Worm (Caenorhabditis elegans) whole organism, young adult: ENCODE data around the gene vps-29.
A peak's percentile ranks its signal among the peaks of the same experiment; 100 is the strongest.

Experiments
- F33H1.4 ChIP-seq: fragments of 200-800 bp; sonication (Bioruptor generic); IDR thresholded peaks from 2 replicates; pipeline ENCODE4 v1.3.6; 2022; ENCODE audit warnings: missing genetic modification reagents, missing genetic modification characterization, missing compliant biosample characterization
- F52B5.7 ChIP-seq: sonication (generic microtip); optimal IDR thresholded peaks from 2 replicates; lab custom pipeline; 2016; ENCODE audit warnings: mild to moderate bottlenecking, missing genetic modification characterization, missing compliant biosample characterization
- F57A8.1 ChIP-seq: fragments of 200-800 bp; sonication (Bioruptor generic); optimal IDR thresholded peaks from 2 replicates; lab custom pipeline; 2018; ENCODE audit warnings: mild to moderate bottlenecking, missing genetic modification characterization, moderate library complexity, missing compliant biosample characterization
- aptf-2 ChIP-seq: fragments of 200-800 bp; sonication (Bioruptor generic); conservative IDR thresholded peaks from 2 replicates; pipeline ENCODE4 v1.3.6; 2022; ENCODE audit warnings: missing genetic modification reagents, missing genetic modification characterization, missing compliant biosample characterization
- athp-1 ChIP-seq: sonication (generic microtip); optimal IDR thresholded peaks from 2 replicates; lab custom pipeline; 2017; ENCODE audit warnings: mild to moderate bottlenecking, missing genetic modification characterization, missing compliant biosample characterization
- cebp-2 ChIP-seq: fragments of 200-800 bp; sonication (Bioruptor generic); IDR thresholded peaks from 2 replicates; pipeline ENCODE4 v1.3.6; 2022; ENCODE audit warnings: missing genetic modification characterization, missing compliant biosample characterization
- chd-7 ChIP-seq: sonication (generic microtip); optimal IDR thresholded peaks from 2 replicates; lab custom pipeline; 2016; ENCODE audit warnings: mild to moderate bottlenecking, missing genetic modification characterization, moderate library complexity, missing compliant biosample characterization
- die-1 ChIP-seq: sonication (generic microtip); optimal IDR thresholded peaks from 2 replicates; lab custom pipeline; 2016; ENCODE audit warnings: missing genotype, mild to moderate bottlenecking, missing genetic modification characterization, missing compliant biosample characterization
- dpff-1 ChIP-seq: sonication (generic microtip); optimal IDR thresholded peaks from 2 replicates; lab custom pipeline; 2017; ENCODE audit warnings: mild to moderate bottlenecking, missing genetic modification characterization, missing compliant biosample characterization
- efl-1 ChIP-seq: fragments of 150-350 bp; optimal IDR thresholded peaks from 2 replicates; lab custom pipeline; 2014; ENCODE audit warnings: missing biosample characterization, missing genetic modification reagents, missing genetic modification characterization
- egl-18 ChIP-seq: fragments of 200-800 bp; sonication (Bioruptor generic); IDR thresholded peaks from 2 replicates; pipeline ENCODE4 v1.3.6; 2022; ENCODE audit warnings: missing genetic modification reagents, missing genetic modification characterization, missing compliant biosample characterization
- him-1 ChIP-seq: sonication (generic microtip); optimal IDR thresholded peaks from 2 replicates; lab custom pipeline; 2016; ENCODE audit warnings: missing genotype, missing genetic modification reagents, missing genetic modification characterization, missing compliant biosample characterization
- lin-35 ChIP-seq, 3 experiments: fragments of 150-350 bp in 2 of 3; sonication (generic microtip) in 1 of 3; optimal IDR thresholded peaks; 2 replicates each; lab custom pipeline; 2014 to 2018; ENCODE audit warnings: missing biosample characterization in 3 of 3, missing genetic modification characterization in 3 of 3, missing genetic modification reagents in 3 of 3
- lsl-1 ChIP-seq: fragments of 200-800 bp; sonication (Bioruptor generic); optimal IDR thresholded peaks from 2 replicates; lab custom pipeline; 2018; ENCODE audit warnings: mild to moderate bottlenecking, missing genetic modification characterization, moderate library complexity, missing compliant biosample characterization
- madf-6 ChIP-seq: fragments of 200-800 bp; sonication (Bioruptor generic); IDR thresholded peaks from 2 replicates; pipeline ENCODE4 v1.3.6; 2022; ENCODE audit warnings: missing genetic modification reagents, missing genetic modification characterization, missing compliant biosample characterization
- madf-8 ChIP-seq: fragments of 200-800 bp; sonication (Bioruptor generic); conservative IDR thresholded peaks from 2 replicates; pipeline ENCODE4 v1.3.6; 2022; ENCODE audit warnings: missing genetic modification reagents, missing genetic modification characterization, missing compliant biosample characterization
- nhr-27 ChIP-seq: fragments of 200-800 bp; sonication (Bioruptor generic); optimal IDR thresholded peaks from 2 replicates; lab custom pipeline; 2018; ENCODE audit warnings: mild to moderate bottlenecking, missing genetic modification characterization, moderate library complexity, missing compliant biosample characterization
- pbrm-1 ChIP-seq: fragments of 200-800 bp; sonication (Bioruptor generic); IDR thresholded peaks from 2 replicates; pipeline ENCODE4 v1.3.6; 2022; ENCODE audit warnings: missing genetic modification reagents, missing genetic modification characterization, missing compliant biosample characterization
- pha-4 ChIP-seq: fragments of 150-350 bp; sonication (generic microtip); optimal IDR thresholded peaks from 2 replicates; lab custom pipeline; 2014; ENCODE audit warnings: missing biosample characterization, missing genetic modification reagents, missing genetic modification characterization
- repo-1 ChIP-seq: sonication (generic microtip); optimal IDR thresholded peaks from 2 replicates; lab custom pipeline; 2017; ENCODE audit warnings: mild to moderate bottlenecking, missing genetic modification characterization, missing compliant biosample characterization
- sdz-38 ChIP-seq: sonication (generic microtip); optimal IDR thresholded peaks from 2 replicates; lab custom pipeline; 2016; ENCODE audit warnings: missing genotype, missing genetic modification characterization, missing compliant biosample characterization
- snpc-1.1 ChIP-seq: sonication (generic microtip); optimal IDR thresholded peaks from 2 replicates; lab custom pipeline; 2017; ENCODE audit warnings: missing genetic modification characterization, mild to moderate bottlenecking, missing compliant biosample characterization, antibody characterized with exemption, moderate library complexity, missing genotype, missing genetic modification reagents; ENCODE audit not compliant: insufficient read depth
- snpc-1.3 ChIP-seq: sonication (generic microtip); optimal IDR thresholded peaks from 2 replicates; lab custom pipeline; 2017; ENCODE audit warnings: missing genetic modification characterization, mild to moderate bottlenecking, missing compliant biosample characterization, antibody characterized with exemption, moderate library complexity, missing genotype, missing genetic modification reagents; ENCODE audit not compliant: insufficient read depth
- snpc-4 ChIP-seq, 5 experiments: fragments of 150-350 bp in 1 of 5; sonication (generic microtip) in 4 of 5; optimal IDR thresholded peaks; 2 replicates each; lab custom pipeline; 2014 to 2018; ENCODE audit warnings: missing genetic modification characterization in 5 of 5, missing biosample characterization in 3 of 5, antibody characterized with exemption in 2 of 5, mild to moderate bottlenecking in 2 of 5, missing compliant biosample characterization in 2 of 5, missing genotype in 2 of 5, moderate library complexity in 2 of 5, missing genetic modification reagents in 1 of 5
- xnd-1 ChIP-seq: sonication (generic microtip); optimal IDR thresholded peaks from 2 replicates; lab custom pipeline; 2016; ENCODE audit warnings: missing genotype, missing genetic modification reagents, missing genetic modification characterization, missing compliant biosample characterization
- zfh-2 ChIP-seq: fragments of 200-800 bp; sonication (Bioruptor generic); conservative IDR thresholded peaks from 2 replicates; pipeline ENCODE4 v1.3.6; 2022; ENCODE audit warnings: missing genetic modification reagents, missing genetic modification characterization, missing compliant biosample characterization
- zim-3 ChIP-seq: sonication (generic microtip); optimal IDR thresholded peaks from 2 replicates; lab custom pipeline; 2017; ENCODE audit warnings: mild to moderate bottlenecking, missing genetic modification characterization, moderate library complexity, missing compliant biosample characterization
- ztf-22 ChIP-seq: fragments of 200-800 bp; sonication (Bioruptor generic); optimal IDR thresholded peaks from 2 replicates; lab custom pipeline; 2018; ENCODE audit warnings: mild to moderate bottlenecking, missing genetic modification characterization, moderate library complexity, missing compliant biosample characterization
- ztf-26 ChIP-seq: sonication (generic microtip); optimal IDR thresholded peaks from 2 replicates; lab custom pipeline; 2017; ENCODE audit warnings: missing genetic modification characterization, missing compliant biosample characterization
- ztf-28 ChIP-seq: fragments of 200-800 bp; sonication (Bioruptor generic); IDR thresholded peaks from 2 replicates; pipeline ENCODE4 v1.3.6; 2022; ENCODE audit warnings: missing genetic modification reagents, missing genetic modification characterization, missing compliant biosample characterization

vps-29 gene

ce11 chrIII:10088508-10088981, 24.3 kb downstream of the vps-29 start, which contains the start of gene hal-2:
Gene hal-2 (minus strand): TSS chrIII:10088931.
- TF ChIP-seq lsl-1: peak; percentile 36
- TF ChIP-seq sdz-38 (tag; lab: Kevin White, UChicago): no peak
- TF ChIP-seq madf-6: peak; percentile 33; the same call in 1 of the 2 replicates
- no peak for TF ChIP-seq die-1 (tag; lab: Kevin White, UChicago)
- peak; percentile 71 for TF ChIP-seq efl-1
- peak; percentile 73 for TF ChIP-seq F33H1.4 (GFP tag; lab: Robert Waterston, UW)
- 0 out of 2 replicates have a peak, but pooled peaks have one; percentile 7 for TF ChIP-seq madf-8 (GFP tag; lab: Robert Waterston, UW)

DNA sequence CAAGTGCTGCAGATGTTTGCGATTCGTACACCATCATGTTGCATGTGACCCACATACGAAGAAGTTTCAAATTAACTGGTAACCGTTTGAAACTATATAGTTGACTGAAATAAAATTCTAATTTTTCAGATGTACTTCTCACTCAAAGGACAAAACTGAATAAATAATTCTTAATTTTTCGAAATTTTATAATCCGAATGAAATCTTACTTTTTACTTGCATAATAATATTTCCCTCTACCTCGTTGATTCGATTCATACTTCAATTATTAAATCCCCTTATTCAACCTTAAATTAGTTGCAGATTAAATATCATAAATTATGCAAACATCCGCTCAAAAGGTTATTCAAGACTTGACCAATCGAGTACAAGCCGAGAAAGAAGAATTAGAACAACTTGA, 26.9 kb downstream of the vps-29 start, which contains the start of gene T16H12.2:
Gene T16H12.2, plus strand, starts transcription at position 301 of the 400 bp plus-strand sequence.
- TF ChIP-seq snpc-1.1: no peak
- no peak for TF ChIP-seq chd-7
- TF ChIP-seq snpc-1.3: no peak
- TF ChIP-seq F52B5.7 (tag; lab: Kevin White, UChicago): no peak
- no peak for TF ChIP-seq zim-3 (tag; lab: Kevin White, UChicago)
- TF ChIP-seq zfh-2 (GFP tag; lab: Robert Waterston, UW): no peak
- TF ChIP-seq xnd-1 (tag; lab: Kevin White, UChicago): no peak
- TF ChIP-seq sdz-38 (tag; lab: Kevin White, UChicago): no peak
- TF ChIP-seq snpc-4 (GFP tag; optimal IDR thresholded peaks at IDR 0.05; lab: Kevin White, UChicago): no peak
- TF ChIP-seq snpc-4 (tag; optimal IDR thresholded peaks at IDR 0.05; lab: Kevin White, UChicago): no peak
- TF ChIP-seq nhr-27 (tag; lab: Kevin White, UChicago): no peak
- TF ChIP-seq ztf-22 (GFP tag; lab: Kevin White, UChicago): no peak
- no peak for TF ChIP-seq F57A8.1
- no peak for TF ChIP-seq pbrm-1 (GFP tag; lab: Robert Waterston, UW)
- no peak for TF ChIP-seq F33H1.4 (GFP tag; lab: Robert Waterston, UW)
- TF ChIP-seq ztf-26 (tag; lab: Kevin White, UChicago): no peak
- TF ChIP-seq aptf-2 (GFP tag; lab: Robert Waterston, UW): no peak
- no peak for TF ChIP-seq dpff-1 (tag; lab: Kevin White, UChicago)
- no peak for TF ChIP-seq cebp-2
- no peak for TF ChIP-seq lin-35 (GFP tag; optimal IDR thresholded peaks at IDR 0.05; lab: Kevin White, UChicago)
- no peak for TF ChIP-seq athp-1 (tag; lab: Kevin White, UChicago)

- TF ChIP-seq him-1 (no peak), ztf-28 (GFP tag; lab: Robert Waterston, UW) (0 out of 2 replicates have a peak, but pooled peaks have one; percentile 21)
Measured at ce11 chrIII:10085574-10085973, 27.3 kb downstream of the vps-29 start.

DNA sequence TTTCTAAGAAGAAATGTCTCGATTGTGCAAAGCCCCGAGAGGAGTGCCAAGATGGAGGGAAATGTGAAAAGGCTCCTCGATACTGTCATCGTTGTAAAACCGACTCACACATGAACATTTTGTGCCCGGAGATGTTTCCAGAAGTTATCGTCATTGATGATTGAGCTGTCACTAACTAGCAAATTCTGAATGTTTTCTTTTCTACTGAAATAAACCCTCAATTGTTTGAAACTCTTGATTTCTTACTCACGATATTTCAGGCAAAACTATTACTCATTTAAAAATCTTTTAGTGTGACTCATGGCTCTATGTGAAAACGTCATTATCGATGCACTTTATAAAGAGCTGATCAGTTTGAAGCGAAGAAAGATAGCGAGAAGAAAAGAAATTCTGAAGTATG, 27.8 kb downstream of the vps-29 start, which contains the start of gene T16H12.13:
Gene T16H12.13, plus strand, starts transcription at position 301 of the 400 bp plus-strand sequence.
- TF ChIP-seq egl-18 (no peak), repo-1 (tag; lab: Kevin White, UChicago) (no peak), pha-4 (no peak)

- peak; percentile 67 for TF ChIP-seq lsl-1
- TF ChIP-seq F33H1.4 (GFP tag; lab: Robert Waterston, UW): peak; percentile 64
- TF ChIP-seq zim-3 (tag; lab: Kevin White, UChicago): no peak
- TF ChIP-seq madf-6: peak; percentile 38; the same call in 1 of the 2 replicates
- no peak for TF ChIP-seq die-1 (tag; lab: Kevin White, UChicago)
- TF ChIP-seq pbrm-1 (GFP tag; lab: Robert Waterston, UW): no peak
Measured at ce11 chrIII:10083242-10083641, 29.6 kb downstream of the vps-29 start, which contains the start of gene T16H12.3. Gene T16H12.3 (minus strand): TSS chrIII:10083292.
